Fruit fly (Drosophila melanogaster) Kc167 (cell line): ENCODE data around the gene CG44004.

Experiments used
- Myc ChIP-seq: fragments of >200 bp; optimal IDR thresholded peaks from 2 replicates; lab custom pipeline; 2017; ENCODE audit warnings: missing external identifiers
- Sin3A ChIP-seq: fragments of >200 bp; optimal IDR thresholded peaks from 2 replicates; lab custom pipeline; 2018; ENCODE audit warnings: missing external identifiers
- h ChIP-seq: fragments of >200 bp; optimal IDR thresholded peaks from 3 replicates; lab custom pipeline; 2018; ENCODE audit warnings: missing external identifiers
- insv ChIP-seq: fragments of >200 bp; optimal IDR thresholded peaks from 3 replicates; lab custom pipeline; 2018; ENCODE audit warnings: missing external identifiers
- psq ChIP-seq: fragments of >200 bp; optimal IDR thresholded peaks from 2 replicates; lab custom pipeline; 2017; ENCODE audit warnings: missing external identifiers
- ttk ChIP-seq: sonication (Bioruptor generic); optimal IDR thresholded peaks from 2 replicates; lab custom pipeline; 2017; ENCODE audit warnings: missing external identifiers

CG44004 gene

DNA sequence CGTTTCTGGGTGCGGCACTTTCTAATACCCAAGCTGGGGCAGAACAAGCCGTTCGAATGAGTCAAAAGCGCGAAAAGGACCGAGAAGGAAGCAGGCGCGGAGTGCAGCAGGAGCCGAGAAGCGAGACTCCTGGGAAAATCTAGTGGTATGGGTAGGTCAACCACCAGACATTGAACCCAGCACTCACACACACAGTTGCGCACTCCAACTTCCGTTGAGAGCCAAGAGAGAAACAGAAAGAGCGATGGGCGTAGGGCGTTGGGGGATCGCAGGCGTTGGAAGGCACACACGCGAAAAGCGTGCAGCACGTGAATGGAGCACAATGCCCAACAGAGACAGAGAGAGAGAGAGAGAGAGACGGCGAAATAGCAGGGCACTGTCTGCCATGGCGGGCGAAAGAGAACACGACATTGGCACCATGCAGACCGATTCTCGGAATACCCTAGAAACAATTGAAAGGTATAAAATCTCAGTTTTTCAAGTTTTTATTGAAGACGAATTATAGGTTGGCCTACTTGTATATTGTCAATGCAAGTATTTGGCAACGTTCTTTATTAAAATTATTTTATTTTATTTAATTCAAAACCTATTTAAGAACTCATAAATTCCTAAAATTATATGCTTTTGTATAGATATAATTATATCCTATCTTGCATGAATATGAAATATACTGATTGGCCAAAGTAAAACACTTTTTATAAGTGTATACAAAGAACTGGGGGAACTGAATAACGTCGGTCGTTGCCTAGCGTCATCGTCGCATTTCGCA, 4.2 kb upstream of the CG44004 start:
- TF ChIP-seq h: no peak
- no peak for TF ChIP-seq psq
- TF ChIP-seq Sin3A (lab: Kevin White, UChicago): no peak
- no peak for TF ChIP-seq insv (lab: Kevin White, UChicago)
- no peak for TF ChIP-seq ttk
- TF ChIP-seq Myc (lab: Kevin White, UChicago): no peak

DNA sequence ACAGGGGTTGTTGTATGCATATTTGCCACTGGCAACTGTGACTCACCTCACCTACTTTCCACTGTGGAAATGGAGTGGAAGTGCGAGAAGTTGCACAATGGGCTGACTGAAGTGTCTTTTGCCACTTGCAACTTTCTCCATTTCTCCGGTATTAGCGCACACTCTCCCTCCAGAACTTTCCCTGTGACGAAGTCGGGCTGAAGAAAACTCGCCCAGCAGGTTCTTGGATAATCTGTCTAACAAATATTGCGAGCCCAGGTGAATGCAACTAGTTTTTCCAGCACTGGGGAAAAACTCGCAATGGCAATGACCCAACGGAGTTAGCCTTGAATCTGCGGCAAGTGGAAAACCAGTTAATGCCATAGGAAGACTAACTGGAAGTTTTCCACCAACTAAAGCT, 3.0 kb upstream of the CG44004 start:
- TF ChIP-seq Myc (lab: Kevin White, UChicago) (no peak), ttk (no peak)

DNA sequence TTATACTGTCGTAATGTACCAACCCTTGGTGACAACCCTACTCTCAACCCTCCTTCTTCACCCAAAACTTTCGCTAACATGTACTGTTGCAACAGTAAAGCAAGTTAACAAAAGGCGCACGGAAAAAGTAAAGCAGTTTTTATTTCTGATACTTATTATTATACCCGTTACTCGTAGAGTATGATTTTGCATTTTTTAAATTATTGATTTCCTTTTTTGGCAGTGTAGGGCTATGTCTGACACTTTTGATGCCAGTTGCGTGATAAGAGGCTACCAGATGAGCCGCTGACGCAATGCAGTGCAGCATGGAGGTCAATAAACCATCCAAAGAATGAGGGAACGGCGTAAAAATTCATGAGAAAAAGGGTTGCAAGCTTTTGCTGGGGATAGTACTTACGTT, 2.2 kb upstream of the CG44004 start:
- TF ChIP-seq psq (no peak), Sin3A (lab: Kevin White, UChicago) (no peak), insv (lab: Kevin White, UChicago) (no peak), ttk (no peak), h (no peak), Myc (lab: Kevin White, UChicago) (no peak)

DNA sequence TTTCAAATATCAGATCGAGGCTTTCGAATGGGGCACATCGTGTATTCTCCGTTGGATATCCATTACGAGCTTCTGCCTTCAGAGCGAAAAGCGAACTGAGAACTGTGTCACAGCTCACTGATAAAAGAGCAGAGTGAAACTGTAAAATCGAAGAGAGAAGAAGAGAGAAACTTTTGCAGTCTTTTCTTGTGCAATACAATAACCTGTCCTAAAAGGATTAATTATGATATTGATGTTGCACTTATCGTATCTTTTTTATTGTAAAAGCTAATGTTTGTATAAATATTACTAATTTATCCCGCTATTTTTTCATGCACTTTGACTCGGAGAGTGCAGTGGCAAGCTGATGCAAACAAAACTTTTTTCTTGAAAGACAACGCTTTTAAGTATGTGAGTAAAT, 1.3 kb upstream of the CG44004 start:
- TF ChIP-seq ttk (no peak), insv (lab: Kevin White, UChicago) (no peak), Sin3A (lab: Kevin White, UChicago) (no peak), psq (no peak), Myc (lab: Kevin White, UChicago) (no peak), h (no peak)

DNA sequence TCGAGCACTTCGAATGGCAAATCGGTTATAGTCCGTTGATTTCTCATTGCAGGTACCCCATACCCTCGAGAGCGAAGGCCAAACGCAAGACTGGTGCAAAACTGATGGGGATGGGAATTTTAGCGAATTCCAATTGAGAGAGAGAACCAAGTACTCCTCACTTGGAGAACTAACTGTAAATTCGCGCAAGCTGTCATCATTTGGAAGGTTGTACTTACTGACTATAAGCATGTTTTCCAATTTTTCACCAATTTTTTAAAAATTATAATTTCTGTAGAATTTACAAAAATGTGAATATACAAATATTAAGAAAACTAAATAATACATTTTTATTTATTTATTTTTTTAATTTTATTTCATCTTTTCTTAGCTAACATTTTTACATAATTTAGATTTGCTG, 1.6 kb downstream of the CG44004 start, which contains the start of gene CG44005:
Gene CG44005, minus strand, starts transcription at position 101 of the 400 bp plus-strand sequence.
- no peak for TF ChIP-seq psq
- no peak for TF ChIP-seq h
- no peak for TF ChIP-seq Sin3A (lab: Kevin White, UChicago)
- no peak for TF ChIP-seq insv (lab: Kevin White, UChicago)
- TF ChIP-seq ttk: no peak
- no peak for TF ChIP-seq Myc (lab: Kevin White, UChicago)

DNA sequence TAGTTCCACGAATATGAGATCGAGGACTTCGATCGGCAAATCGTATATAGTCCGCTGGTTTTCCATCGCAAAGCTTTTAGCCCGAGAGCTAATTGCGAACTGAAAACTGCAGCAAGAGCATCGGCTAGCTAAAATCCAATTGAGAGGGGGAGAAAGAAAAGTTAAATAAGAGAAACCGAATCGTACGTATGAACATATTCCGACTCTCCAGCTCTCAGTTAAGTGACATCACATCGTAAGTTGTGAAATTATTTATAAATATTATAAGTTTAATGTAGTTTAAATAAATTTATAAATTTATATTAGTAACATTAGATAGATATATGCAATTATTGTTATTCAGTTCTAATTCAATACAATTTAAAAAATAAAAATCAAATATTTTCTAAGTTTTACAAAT, 3.6 kb downstream of the CG44004 start, which contains the start of gene CG44006:
Gene CG44006, minus strand, starts transcription at position 101 of the 400 bp plus-strand sequence.
- TF ChIP-seq Myc (lab: Kevin White, UChicago) (no peak), insv (lab: Kevin White, UChicago) (no peak), ttk (no peak), h (no peak), Sin3A (lab: Kevin White, UChicago) (no peak), psq (no peak)

DNA sequence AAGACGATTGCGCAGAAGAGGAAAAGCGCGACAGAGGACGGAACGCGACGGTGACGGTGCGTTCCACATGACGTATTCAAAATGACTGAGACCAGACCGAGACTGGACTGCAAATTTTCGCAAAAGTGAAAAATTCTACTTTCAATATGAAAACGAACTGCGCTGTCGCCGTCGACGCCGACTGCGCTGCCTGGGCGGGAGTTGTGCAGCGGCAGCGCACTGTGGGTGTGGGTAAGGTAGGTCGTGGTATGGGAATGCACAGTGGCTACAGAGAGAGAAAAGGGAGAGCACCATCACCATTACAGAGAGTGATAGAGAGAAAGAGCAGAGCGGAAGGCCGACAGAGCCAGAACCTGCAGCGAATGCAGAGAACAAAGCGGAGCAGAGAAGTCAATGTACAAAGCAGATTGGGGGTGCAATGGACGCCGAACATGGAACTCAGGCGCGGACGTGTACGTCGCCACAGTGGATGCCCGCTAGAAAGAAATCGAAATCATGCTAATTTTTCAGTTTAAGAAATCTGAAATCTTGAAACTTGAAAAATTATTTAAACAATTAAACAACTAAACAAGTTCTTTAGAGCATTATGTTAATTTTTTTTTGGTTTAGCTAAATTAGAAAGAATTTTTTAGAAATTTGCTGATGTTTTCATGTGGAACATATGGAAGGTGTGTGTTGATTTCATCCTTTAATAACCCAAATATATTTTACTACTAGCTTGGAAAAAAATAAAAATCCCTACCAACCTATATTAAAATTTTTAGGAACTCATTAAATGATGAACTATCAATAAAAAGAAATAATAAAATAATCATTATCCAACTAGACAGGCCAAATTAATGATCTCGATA, 8.8 kb downstream of the CG44004 start, which contains the start of gene Eip75B:
Gene Eip75B, minus strand, starts transcription at position 65 of the 851 bp plus-strand sequence.
- TF ChIP-seq h (no peak), psq (no peak), insv (lab: Kevin White, UChicago) (no peak), Sin3A (lab: Kevin White, UChicago) (no peak), ttk (no peak), Myc (lab: Kevin White, UChicago) (no peak)

DNA sequence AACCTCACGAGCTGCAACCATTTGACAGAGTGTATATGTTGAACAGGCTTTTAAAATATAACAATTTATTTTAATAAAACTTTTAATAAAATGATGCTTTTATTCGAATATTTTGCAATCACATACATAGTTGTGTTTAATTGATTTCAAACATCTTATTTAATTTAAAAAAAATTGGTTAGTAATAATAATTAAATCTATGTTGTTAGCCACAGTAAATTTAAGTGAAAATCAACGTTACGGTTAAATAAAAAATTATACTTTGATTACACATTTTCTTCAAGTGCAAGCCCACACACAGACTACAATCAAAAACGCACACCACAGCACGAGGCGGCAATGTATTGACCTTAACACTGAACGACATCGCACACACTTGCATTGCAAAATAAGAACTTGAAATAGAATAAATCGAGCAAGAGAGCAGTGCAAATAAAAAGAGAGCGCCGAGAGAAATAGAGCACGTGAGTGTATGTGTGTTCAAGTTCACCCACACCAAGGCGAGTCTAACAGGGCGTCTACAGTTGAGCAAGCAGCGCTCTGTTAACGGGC, 10.6 kb downstream of the CG44004 start:
- TF ChIP-seq psq (no peak), Sin3A (lab: Kevin White, UChicago) (no peak), ttk (no peak), h (no peak), Myc (lab: Kevin White, UChicago) (no peak), insv (lab: Kevin White, UChicago) (no peak)

DNA sequence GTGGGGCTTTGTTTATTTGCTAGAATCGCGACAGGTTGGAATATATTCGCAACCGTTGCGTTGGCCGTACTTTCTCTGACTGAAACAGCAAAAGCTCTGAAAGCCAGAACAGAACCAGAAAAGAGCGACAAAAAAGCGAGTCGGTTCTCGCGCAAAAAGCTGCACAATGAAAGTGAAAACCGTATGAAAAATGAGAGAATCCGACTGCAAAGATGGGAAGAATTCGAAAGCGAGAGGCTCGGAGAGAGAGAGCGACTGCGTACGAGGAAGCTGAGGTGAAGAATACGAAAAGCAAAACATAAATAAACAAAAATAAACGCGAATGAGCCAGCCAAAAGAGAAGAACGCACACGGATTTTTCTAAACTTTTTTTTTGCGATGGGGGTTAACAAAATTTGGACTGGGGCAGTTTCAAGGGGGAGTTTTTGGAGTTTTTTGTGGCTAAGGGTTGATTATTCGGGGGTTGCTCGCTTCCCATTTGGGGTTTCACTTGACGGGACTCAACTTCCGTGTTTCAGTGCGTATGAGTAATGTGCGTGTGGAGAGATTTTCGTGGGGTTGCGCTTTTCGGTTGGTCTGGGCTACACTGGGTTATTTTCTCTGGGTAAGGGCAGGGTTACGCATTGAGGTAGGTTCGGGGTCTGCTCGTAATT, 11.8 kb downstream of the CG44004 start:
- TF ChIP-seq Sin3A (lab: Kevin White, UChicago) (no peak), Myc (lab: Kevin White, UChicago) (no peak), h (no peak), insv (lab: Kevin White, UChicago) (no peak), psq (no peak), ttk (no peak)

DNA sequence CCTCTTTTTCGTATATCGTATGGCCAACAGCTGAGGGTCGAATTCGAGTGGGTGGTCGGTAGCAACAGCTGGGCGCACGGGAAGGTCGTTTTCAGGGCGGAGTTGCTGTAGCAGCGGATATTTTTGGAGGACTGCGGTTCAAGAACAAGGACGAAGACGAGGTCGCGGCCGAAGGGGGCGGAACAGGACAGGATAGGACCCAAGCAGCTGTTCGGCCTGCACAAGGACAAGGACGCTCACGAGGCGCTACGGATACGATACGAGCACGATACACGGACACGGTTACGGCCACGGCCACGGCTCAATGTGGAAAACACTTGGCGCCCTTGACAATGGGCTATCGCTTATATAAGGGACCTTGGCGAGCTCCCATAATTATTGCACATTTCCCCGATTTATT, 12.4 kb downstream of the CG44004 start:
- no peak for TF ChIP-seq Myc (lab: Kevin White, UChicago)
- TF ChIP-seq h: no peak
- no peak for TF ChIP-seq psq
- no peak for TF ChIP-seq Sin3A (lab: Kevin White, UChicago)
- TF ChIP-seq insv (lab: Kevin White, UChicago): no peak
- TF ChIP-seq ttk: no peak

DNA sequence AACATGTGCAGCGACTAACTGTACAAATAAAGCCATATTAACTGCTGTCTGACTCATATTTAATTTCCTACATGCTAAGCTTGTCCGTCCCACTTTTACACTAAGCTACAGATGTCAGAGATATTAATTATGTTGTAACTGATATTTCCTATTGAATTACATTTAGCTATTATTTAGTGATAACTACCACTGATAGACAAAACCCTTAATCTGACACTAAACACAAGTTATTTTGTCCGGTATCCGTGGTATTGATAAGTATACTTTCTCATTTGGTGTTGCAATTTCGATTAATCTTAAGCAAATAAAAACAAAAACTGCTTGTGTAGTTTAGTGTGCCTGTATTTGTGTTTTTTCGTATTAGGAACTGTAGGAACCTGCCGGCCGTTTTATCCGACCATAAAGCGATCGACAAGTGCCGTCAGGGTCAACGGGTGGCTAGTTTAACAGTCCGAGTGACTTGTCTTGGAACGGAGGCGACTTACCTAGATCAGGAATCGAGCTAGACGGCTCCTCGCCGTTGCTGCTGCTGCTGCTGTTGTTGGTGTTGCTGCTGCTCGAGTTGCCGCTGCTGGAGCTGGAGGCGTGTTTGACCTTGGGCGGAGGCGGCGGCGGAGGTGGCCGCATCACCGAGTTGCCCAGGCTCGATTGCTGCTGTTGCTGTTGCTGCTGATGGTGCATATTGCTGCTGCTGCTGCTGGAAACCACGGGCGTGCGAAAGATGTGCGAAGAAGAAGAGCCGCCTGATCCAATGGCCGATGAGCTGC, 15.7 kb downstream of the CG44004 start:
- no peak for TF ChIP-seq h
- TF ChIP-seq ttk: no peak
- no peak for TF ChIP-seq insv (lab: Kevin White, UChicago)
